Fruit fly (Drosophila melanogaster): ENCODE results near the gene bdl.

dm6 chr2L:4331779-4332328, 7.5 kb downstream of the bdl start:
- TF ChIP-seq pan (optimal IDR thresholded peaks at IDR 0.05) (no peak), psq (optimal IDR thresholded peaks at IDR 0.05) (no peak), usp (GFP tag; optimal IDR thresholded peaks at IDR 0.05) (no peak), CG8478 (optimal IDR thresholded peaks at IDR 0.05) (no peak), EcR (GFP tag; optimal IDR thresholded peaks at IDR 0.05) (no peak), Dll (optimal IDR thresholded peaks at IDR 0.05) (no peak)

Data from whole organism.